Worm (Caenorhabditis elegans) whole organism, young adult: ENCODE data around the gene nphp-4.

ENCODE experiments used
- T26A5.8 ChIP-seq: sonication (generic microtip); optimal IDR thresholded peaks from 2 replicates; lab custom pipeline; 2016; ENCODE audit warnings: missing genetic modification characterization, missing compliant biosample characterization
- akir-1 ChIP-seq: fragments of 200-800 bp; sonication (Bioruptor generic); optimal IDR thresholded peaks from 2 replicates; lab custom pipeline; 2018; ENCODE audit warnings: mild to moderate bottlenecking, missing genetic modification characterization, moderate library complexity, missing compliant biosample characterization
- ama-1 ChIP-seq, 3 experiments: fragments of 150-350 bp in 1 of 3; sonication (generic microtip) in 2 of 3; optimal IDR thresholded peaks; 2 replicates each; lab custom pipeline; 2014 to 2018; ENCODE audit warnings: missing biosample characterization in 2 of 3, missing genetic modification characterization in 2 of 3, missing genetic modification reagents in 2 of 3
- bed-1 ChIP-seq: fragments of 200-800 bp; sonication (Bioruptor generic); IDR thresholded peaks from 2 replicates; pipeline ENCODE4 v1.3.6; 2022; ENCODE audit warnings: missing genetic modification reagents, missing genetic modification characterization, missing compliant biosample characterization
- bed-2 ChIP-seq: fragments of 200-800 bp; sonication (Bioruptor generic); IDR thresholded peaks from 2 replicates; pipeline ENCODE4 v1.3.6; 2022; ENCODE audit warnings: missing genetic modification reagents, missing genetic modification characterization, missing compliant biosample characterization
- ceh-79 ChIP-seq: sonication (generic microtip); optimal IDR thresholded peaks from 2 replicates; lab custom pipeline; 2017; ENCODE audit warnings: mild to moderate bottlenecking, missing genetic modification characterization, missing compliant biosample characterization
- dox-1 ChIP-seq: fragments of 200-800 bp; sonication (Bioruptor generic); IDR thresholded peaks from 2 replicates; pipeline ENCODE4 v1.3.6; 2022; ENCODE audit warnings: missing genetic modification reagents, missing genetic modification characterization, missing compliant biosample characterization
- pha-4 ChIP-seq: fragments of 150-350 bp; sonication (generic microtip); optimal IDR thresholded peaks from 2 replicates; lab custom pipeline; 2014; ENCODE audit warnings: missing biosample characterization, missing genetic modification reagents, missing genetic modification characterization
- rec-8 ChIP-seq, 2 experiments: sonication (generic microtip); optimal IDR thresholded peaks; 2 replicates each; lab custom pipeline; 2016; ENCODE audit warnings: mild to moderate bottlenecking in 2 of 2, missing genetic modification characterization in 2 of 2, missing genetic modification reagents in 2 of 2, missing genotype in 2 of 2, missing biosample characterization in 1 of 2, missing compliant biosample characterization in 1 of 2, moderate library complexity in 1 of 2

ce11 chrV:11857756-11858155 is 14.2 kb upstream of the nphp-4 start:
- no peak for TF ChIP-seq bed-2 (GFP tag; lab: Robert Waterston, UW)
- TF ChIP-seq ceh-79 (tag; lab: Kevin White, UChicago): no peak
- no peak for TF ChIP-seq pha-4
- TF ChIP-seq rec-8 (tag; optimal IDR thresholded peaks at IDR 0.05; lab: Kevin White, UChicago): no peak
- no peak for TF ChIP-seq bed-1
- no peak for TF ChIP-seq ama-1 (optimal IDR thresholded peaks at IDR 0.05; lab: Kevin White, UChicago)
- no peak for TF ChIP-seq ama-1 (GFP tag; optimal IDR thresholded peaks at IDR 0.05; lab: Kevin White, UChicago)
- no peak for TF ChIP-seq akir-1 (GFP tag; lab: Kevin White, UChicago)
- no peak for TF ChIP-seq dox-1 (GFP tag; lab: Robert Waterston, UW)
- no peak for TF ChIP-seq T26A5.8 (tag; lab: Kevin White, UChicago)
